Fruit fly (Drosophila melanogaster): ENCODE data around the gene CG43348.

DNA sequence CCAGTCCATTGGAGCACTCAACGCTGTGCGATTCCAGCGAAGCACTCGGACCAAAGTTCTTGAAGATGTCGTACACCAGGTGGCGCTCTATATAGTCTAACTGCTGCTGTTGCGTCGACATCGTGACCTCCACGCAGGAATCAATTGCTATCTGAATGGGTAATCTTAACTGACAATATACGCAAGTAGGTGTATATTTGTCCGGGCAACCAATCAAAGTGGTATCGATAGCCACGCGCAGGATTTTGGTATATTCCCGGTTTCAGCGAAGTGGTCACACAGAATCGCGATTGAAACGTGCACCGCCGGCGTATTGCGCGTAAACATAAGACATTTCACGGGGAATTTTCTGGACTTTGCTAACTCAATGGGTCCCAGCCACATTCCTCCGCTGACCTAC is 15.4 kb upstream of the CG43348 start, which contains the start of the genes CG5126 and Tgt:
- TF ChIP-seq psq (optimal IDR thresholded peaks at IDR 0.05): no peak
- no peak for TF ChIP-seq insv (optimal IDR thresholded peaks at IDR 0.05)
- TF ChIP-seq h (optimal IDR thresholded peaks at IDR 0.05): no peak
